Worm (Caenorhabditis elegans) whole organism, L3 larva: ENCODE results near the gene mdt-30.

ENCODE experiments used
- elt-2 ChIP-seq: sonication (generic microtip); optimal IDR thresholded peaks from 2 replicates; lab custom pipeline; 2016; ENCODE audit warnings: missing genetic modification reagents, mild to moderate bottlenecking, missing genetic modification characterization, missing compliant biosample characterization
- fkh-10 ChIP-seq: sonication (generic microtip); optimal IDR thresholded peaks from 2 replicates; lab custom pipeline; 2017; ENCODE audit warnings: missing biosample characterization, missing genetic modification reagents, missing genetic modification characterization
- lin-39 ChIP-seq: fragments of 150-350 bp; optimal IDR thresholded peaks from 2 replicates; lab custom pipeline; 2018; ENCODE audit warnings: missing biosample characterization, missing genetic modification reagents, missing genetic modification characterization
- nfya-1 ChIP-seq: sonication (generic microtip); optimal IDR thresholded peaks from 2 replicates; lab custom pipeline; 2017; ENCODE audit warnings: missing genetic modification characterization, mild to moderate bottlenecking, missing compliant biosample characterization, antibody characterized with exemption, moderate library complexity; ENCODE audit not compliant: insufficient read depth
- nhr-11 ChIP-seq: fragments of 150-350 bp; optimal IDR thresholded peaks from 2 replicates; lab custom pipeline; 2014; ENCODE audit warnings: missing biosample characterization, missing genetic modification characterization
- nhr-237 ChIP-seq: fragments of 150-350 bp; optimal IDR thresholded peaks from 2 replicates; lab custom pipeline; 2014; ENCODE audit warnings: missing biosample characterization, missing genetic modification characterization
- nhr-76 ChIP-seq: fragments of 150-350 bp; sonication (generic microtip); optimal IDR thresholded peaks from 5 replicates; lab custom pipeline; 2014; ENCODE audit warnings: missing biosample characterization, missing genetic modification characterization
- skn-1 ChIP-seq: fragments of 150-350 bp; optimal IDR thresholded peaks from 2 replicates; lab custom pipeline; 2014; ENCODE audit warnings: missing biosample characterization, missing genetic modification characterization
- unc-39 ChIP-seq: sonication (generic microtip); optimal IDR thresholded peaks from 4 replicates; lab custom pipeline; 2017; ENCODE audit warnings: missing biosample characterization, missing genetic modification characterization

DNA sequence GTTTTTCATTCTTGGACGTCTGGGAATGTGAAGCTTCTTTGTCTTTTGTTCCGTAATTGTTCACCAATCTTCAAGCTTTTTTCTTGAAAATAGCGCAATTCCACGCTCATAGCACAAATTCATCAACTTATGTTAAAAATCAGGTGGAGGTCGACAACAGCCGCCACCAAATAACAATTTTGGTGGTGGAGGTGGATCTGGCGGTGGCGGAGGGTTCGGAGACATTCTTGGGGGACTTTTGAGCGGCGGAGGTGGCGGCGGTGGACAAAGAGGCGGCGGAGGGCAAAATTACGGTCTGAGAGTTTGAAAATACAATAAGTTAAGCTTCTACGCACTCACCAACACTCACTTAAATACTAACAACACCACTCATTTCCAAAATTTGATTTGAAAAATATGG, 45.9 kb downstream of the mdt-30 start:
- TF ChIP-seq nhr-76 (tag; lab: Kevin White, UChicago) (no peak), nhr-237 (no peak), unc-39 (tag; lab: Kevin White, UChicago) (no peak), nhr-11 (tag; lab: Kevin White, UChicago) (no peak), lin-39 (tag; lab: Kevin White, UChicago) (no peak), fkh-10 (GFP tag; lab: Kevin White, UChicago) (no peak), skn-1 (tag; lab: Kevin White, UChicago) (no peak), elt-2 (no peak), nfya-1 (tag; lab: Kevin White, UChicago) (no peak)
